Fruit fly (Drosophila melanogaster) whole organism, pupa: Measurements from ENCODE around the gene CG13917.

Experiments used
- CG10348 ChIP-seq: fragments of 200-800 bp; sonication (Bioruptor generic); IDR thresholded peaks from 2 replicates; pipeline ENCODE4 v1.3.6; 2022; ENCODE audit warnings: missing biosample characterization, missing genetic modification characterization
- CG12605 ChIP-seq: fragments of 200-800 bp; sonication (Bioruptor generic); IDR thresholded peaks from 2 replicates; pipeline ENCODE4 v1.3.6; 2022; ENCODE audit warnings: missing biosample characterization, missing genetic modification characterization
- CG13204 ChIP-seq: fragments of 200-800 bp; sonication (Bioruptor generic); optimal IDR thresholded peaks from 2 replicates; lab custom pipeline; 2018; ENCODE audit warnings: missing biosample characterization, mild to moderate bottlenecking, missing genetic modification characterization, moderate library complexity
- CG14655 ChIP-seq: fragments of 200-800 bp; sonication (Bioruptor generic); optimal IDR thresholded peaks from 3 replicates; lab custom pipeline; 2017; ENCODE audit warnings: mild to moderate bottlenecking, missing biosample characterization, missing genetic modification reagents, missing genetic modification characterization
- CG15710 ChIP-seq: fragments of 200-800 bp; sonication (Bioruptor generic); optimal IDR thresholded peaks from 2 replicates; lab custom pipeline; 2018; ENCODE audit warnings: missing biosample characterization, mild to moderate bottlenecking, missing genetic modification characterization, moderate library complexity
- CG17806 ChIP-seq: fragments of 200-800 bp; sonication (Bioruptor generic); optimal IDR thresholded peaks from 2 replicates; lab custom pipeline; 2018; ENCODE audit warnings: missing biosample characterization, mild to moderate bottlenecking, missing genetic modification characterization, moderate library complexity
- CG32121 ChIP-seq: fragments of 200-800 bp; sonication (Bioruptor generic); IDR thresholded peaks from 2 replicates; pipeline ENCODE4 v1.3.6; 2022; ENCODE audit warnings: missing biosample characterization, missing genetic modification characterization
- CG34367 ChIP-seq: fragments of 200-800 bp; sonication (Bioruptor generic); optimal IDR thresholded peaks from 2 replicates; lab custom pipeline; 2018; ENCODE audit warnings: missing biosample characterization, mild to moderate bottlenecking, missing genetic modification characterization
- CG4496 ChIP-seq: fragments of 200-800 bp; sonication (Bioruptor generic); IDR thresholded peaks from 3 replicates; pipeline ENCODE4 v1.3.6; 2022; ENCODE audit warnings: missing biosample characterization, missing genetic modification characterization
- CG8159 ChIP-seq: fragments of 200-800 bp; sonication (Bioruptor generic); optimal IDR thresholded peaks from 3 replicates; lab custom pipeline; 2018; ENCODE audit warnings: missing biosample characterization, mild to moderate bottlenecking, missing genetic modification characterization, moderate library complexity
- CG8301 ChIP-seq: fragments of 200-800 bp; sonication (Bioruptor generic); optimal IDR thresholded peaks from 2 replicates; lab custom pipeline; 2018; ENCODE audit warnings: missing biosample characterization, mild to moderate bottlenecking, missing genetic modification characterization
- CG9948 ChIP-seq: fragments of 200-800 bp; sonication (Bioruptor generic); optimal IDR thresholded peaks from 2 replicates; lab custom pipeline; 2018; ENCODE audit warnings: missing biosample characterization, mild to moderate bottlenecking, missing genetic modification characterization, moderate library complexity
- D1 ChIP-seq: fragments of 200-800 bp; sonication (Bioruptor generic); optimal IDR thresholded peaks from 2 replicates; lab custom pipeline; 2018; ENCODE audit warnings: missing biosample characterization, mild to moderate bottlenecking, missing genetic modification characterization, moderate library complexity
- EcR ChIP-seq: fragments of 200-800 bp; sonication (Bioruptor generic); optimal IDR thresholded peaks from 3 replicates; lab custom pipeline; 2019; ENCODE audit warnings: missing biosample characterization, missing genetic modification characterization, mild to moderate bottlenecking, moderate library complexity, missing genetic modification reagents
- Ets98B ChIP-seq: fragments of 200-800 bp; sonication (Bioruptor generic); IDR thresholded peaks from 2 replicates; pipeline ENCODE4 v1.3.6; 2022; ENCODE audit warnings: missing biosample characterization, missing genetic modification characterization
- Pif1A ChIP-seq: fragments of 200-800 bp; sonication (Bioruptor generic); optimal IDR thresholded peaks from 3 replicates; lab custom pipeline; 2016; ENCODE audit warnings: missing biosample characterization, missing genetic modification characterization
- Pif1B ChIP-seq: fragments of 200-800 bp; sonication (Bioruptor generic); optimal IDR thresholded peaks from 3 replicates; lab custom pipeline; 2016; ENCODE audit warnings: missing biosample characterization, missing genetic modification characterization
- Snoo ChIP-seq: fragments of 200-800 bp; sonication (Bioruptor generic); optimal IDR thresholded peaks from 3 replicates; lab custom pipeline; 2017; ENCODE audit warnings: missing biosample characterization, mild to moderate bottlenecking, missing genetic modification characterization, inconsistent platforms
- fd96Ca ChIP-seq: fragments of 200-800 bp; sonication (Bioruptor generic); IDR thresholded peaks from 3 replicates; pipeline ENCODE4 v1.3.6; 2022; ENCODE audit warnings: missing biosample characterization, missing genetic modification characterization
- gl ChIP-seq: fragments of 200-800 bp; sonication (Bioruptor generic); optimal IDR thresholded peaks from 2 replicates; lab custom pipeline; 2018; ENCODE audit warnings: missing biosample characterization, mild to moderate bottlenecking, missing genetic modification characterization
- rn ChIP-seq: fragments of 200-800 bp; sonication (Bioruptor generic); IDR thresholded peaks from 2 replicates; pipeline ENCODE4 v1.3.6; 2022; ENCODE audit warnings: missing biosample characterization, missing genetic modification characterization

Gene CG13917

DNA sequence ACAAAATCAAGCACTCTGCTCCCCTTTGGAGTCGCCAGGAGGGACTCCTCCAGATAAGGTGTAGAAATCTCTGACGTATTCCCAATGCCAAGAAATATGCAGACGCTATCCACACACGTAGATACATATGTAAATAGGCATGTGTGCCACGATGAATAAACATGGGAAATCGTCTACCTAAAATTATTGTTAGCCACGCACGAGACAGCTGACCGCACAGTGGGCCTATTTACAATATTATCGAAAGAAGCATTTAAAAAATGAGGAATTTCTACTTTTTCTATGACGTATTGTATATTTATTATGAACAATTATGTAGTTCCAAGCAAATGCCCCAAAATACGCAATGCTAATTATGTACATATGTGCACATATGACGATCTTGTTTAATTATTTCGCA lies 27.4 kb upstream of the CG13917 start:
- TF ChIP-seq CG32121 (GFP tag; lab: Robert Waterston, UW) (no peak), CG10348 (GFP tag; lab: Robert Waterston, UW) (no peak), D1 (tag; lab: Kevin White, UChicago) (no peak), rn (GFP tag; lab: Robert Waterston, UW) (no peak), CG15710 (tag; lab: Kevin White, UChicago) (no peak), CG4496 (GFP tag; lab: Robert Waterston, UW) (no peak), Pif1A (GFP tag; lab: Kevin White, UChicago) (no peak), gl (tag; lab: Kevin White, UChicago) (no peak), fd96Ca (no peak), CG12605 (GFP tag; lab: Robert Waterston, UW) (no peak), CG13204 (GFP tag; lab: Kevin White, UChicago) (no peak), EcR (GFP tag; lab: Kevin White, UChicago) (no peak), CG8301 (tag; lab: Kevin White, UChicago) (no peak), Snoo (no peak)
- TF ChIP-seq, all 21 proteins: peak for 0

- TF ChIP-seq CG4496 (GFP tag; lab: Robert Waterston, UW) (0 out of 3 replicates have a peak, but pooled peaks have one; percentile 19), CG9948 (tag; lab: Kevin White, UChicago) (no peak), Pif1B (GFP tag; lab: Kevin White, UChicago) (no peak), CG17806 (tag; lab: Kevin White, UChicago) (no peak), rn (GFP tag; lab: Robert Waterston, UW) (no peak), CG12605 (GFP tag; lab: Robert Waterston, UW) (no peak), CG32121 (GFP tag; lab: Robert Waterston, UW) (no peak; the same call in 1 of the 2 replicates), Ets98B (no peak), CG8301 (tag; lab: Kevin White, UChicago) (no peak)
Measured at dm6 chr3L:1549634-1550071, 26.8 kb upstream of the CG13917 start.

- TF ChIP-seq Ets98B: no peak
- TF ChIP-seq CG12605 (GFP tag; lab: Robert Waterston, UW): no peak
- no peak for TF ChIP-seq CG4496 (GFP tag; lab: Robert Waterston, UW)
- no peak for TF ChIP-seq CG17806 (tag; lab: Kevin White, UChicago)
- no peak for TF ChIP-seq CG34367
- no peak for TF ChIP-seq Snoo
- TF ChIP-seq CG9948 (tag; lab: Kevin White, UChicago): no peak
Measured at dm6 chr3L:1550914-1551313, 25.6 kb upstream of the CG13917 start.

DNA sequence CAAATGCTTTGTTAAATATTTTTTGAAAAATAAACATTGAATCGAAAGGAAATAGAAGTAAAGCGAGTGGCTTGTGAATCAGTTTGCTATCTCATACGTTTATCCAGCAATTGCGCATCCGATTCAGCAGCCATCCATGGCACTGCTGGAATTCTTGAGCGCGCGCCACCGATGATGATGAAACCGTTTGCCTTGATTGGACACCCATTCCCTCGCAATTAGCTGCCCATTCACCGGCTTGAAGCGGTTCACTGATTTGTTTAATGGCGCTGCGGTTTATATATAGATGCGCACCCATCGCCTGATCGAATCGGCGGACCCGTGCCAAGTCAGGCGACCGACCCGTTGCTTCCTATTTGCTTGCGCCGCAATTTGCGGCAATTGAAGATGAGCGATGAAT lies 23.3 kb upstream of the CG13917 start, which contains the start of gene Pcyt2:
Gene Pcyt2, plus strand, starts transcription at position 301 of the 400 bp plus-strand sequence.
- TF ChIP-seq CG13204 (GFP tag; lab: Kevin White, UChicago): no peak
- no peak for TF ChIP-seq CG34367
- no peak for TF ChIP-seq fd96Ca
- no peak for TF ChIP-seq CG9948 (tag; lab: Kevin White, UChicago)
- no peak for TF ChIP-seq Pif1A (GFP tag; lab: Kevin White, UChicago)
- TF ChIP-seq CG15710 (tag; lab: Kevin White, UChicago): no peak
- no peak for TF ChIP-seq EcR (GFP tag; lab: Kevin White, UChicago)
- TF ChIP-seq CG10348 (GFP tag; lab: Robert Waterston, UW): no peak
- no peak for TF ChIP-seq D1 (tag; lab: Kevin White, UChicago)
- TF ChIP-seq Snoo: no peak
- TF ChIP-seq rn (GFP tag; lab: Robert Waterston, UW): no peak
- TF ChIP-seq CG17806 (tag; lab: Kevin White, UChicago): no peak
- no peak for TF ChIP-seq Pif1B (GFP tag; lab: Kevin White, UChicago)
- no peak for TF ChIP-seq CG8159 (tag; lab: Kevin White, UChicago)
- TF ChIP-seq Ets98B: no peak
- no peak for TF ChIP-seq CG12605 (GFP tag; lab: Robert Waterston, UW)

DNA sequence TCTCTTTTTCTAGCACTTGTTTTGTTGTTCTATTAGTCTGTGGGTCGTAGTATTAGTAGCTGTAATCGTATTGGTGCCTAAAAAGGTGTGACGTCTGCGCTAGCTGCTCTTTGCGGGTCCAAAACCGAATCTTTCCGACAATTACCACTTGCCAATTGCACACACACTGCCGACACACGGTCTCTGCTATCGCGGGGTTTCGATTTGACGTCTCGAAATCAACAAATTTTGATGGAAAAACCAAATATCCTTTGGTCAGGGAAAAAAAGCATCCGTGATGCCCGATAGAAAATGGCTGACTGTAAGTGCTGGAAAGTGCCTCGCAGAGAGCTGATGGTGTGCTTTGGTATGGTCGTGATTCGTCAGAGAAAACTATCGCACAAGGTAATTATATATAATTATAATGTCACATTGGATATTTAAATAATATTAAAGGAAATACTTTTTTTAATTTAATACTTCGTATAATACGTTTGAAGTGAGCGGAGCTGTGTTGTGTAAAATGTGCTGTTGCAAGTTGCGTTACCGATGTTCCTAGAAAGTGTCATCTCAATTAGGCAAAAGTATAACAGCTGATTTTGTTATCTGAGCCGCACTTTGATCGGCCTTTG lies 18.2 kb upstream of the CG13917 start, which contains the start of the genes Pex10 and CG12099:
Gene Pex10, plus strand, starts transcription at position 51 of the 611 bp plus-strand sequence.
Gene CG12099, minus strand, starts transcription at position 307 of the 611 bp plus-strand sequence.
- TF ChIP-seq CG8159 (tag; lab: Kevin White, UChicago) (peak; percentile 80), CG14655 (no peak), rn (GFP tag; lab: Robert Waterston, UW) (peak; percentile 78), CG13204 (GFP tag; lab: Kevin White, UChicago) (no peak), Ets98B (peak; percentile 88), CG10348 (GFP tag; lab: Robert Waterston, UW) (peak; percentile 78), Pif1A (GFP tag; lab: Kevin White, UChicago) (no peak), CG34367 (peak; percentile 51), fd96Ca (peak; percentile 93), CG12605 (GFP tag; lab: Robert Waterston, UW) (no peak), CG15710 (tag; lab: Kevin White, UChicago) (peak; percentile 84), CG8301 (tag; lab: Kevin White, UChicago) (peak; percentile 62), EcR (GFP tag; lab: Kevin White, UChicago) (no peak), Snoo (peak; percentile 86), D1 (tag; lab: Kevin White, UChicago) (no peak), CG9948 (tag; lab: Kevin White, UChicago) (peak; percentile 67), gl (tag; lab: Kevin White, UChicago) (no peak), Pif1B (GFP tag; lab: Kevin White, UChicago) (peak; percentile 75), CG17806 (tag; lab: Kevin White, UChicago) (peak; percentile 64), CG32121 (GFP tag; lab: Robert Waterston, UW) (peak; percentile 86), CG4496 (GFP tag; lab: Robert Waterston, UW) (peak; percentile 91)
